Fruit fly (Drosophila melanogaster) whole organism, embryonic: Measurements from ENCODE around the gene Sec24CD.

Experiments
- Aef1 ChIP-seq: fragments of 200-800 bp; sonication (Bioruptor generic); IDR thresholded peaks from 3 replicates; pipeline ENCODE4 v1.3.6; 2022; ENCODE audit warnings: missing biosample characterization, missing genetic modification characterization
- CG10979 ChIP-seq: fragments of 200-800 bp; sonication (Bioruptor generic); optimal IDR thresholded peaks from 2 replicates; lab custom pipeline; 2018; ENCODE audit warnings: missing biosample characterization, mild to moderate bottlenecking, missing genetic modification characterization, moderate library complexity
- CG12104 ChIP-seq: fragments of 200-800 bp; sonication (Bioruptor generic); optimal IDR thresholded peaks from 3 replicates; lab custom pipeline; 2016; ENCODE audit warnings: missing biosample characterization, missing genetic modification characterization
- CG13894 ChIP-seq: fragments of 200-800 bp; sonication (Bioruptor generic); optimal IDR thresholded peaks from 3 replicates; lab custom pipeline; 2018; ENCODE audit warnings: missing biosample characterization, mild to moderate bottlenecking, missing genetic modification characterization, moderate library complexity
- CG15073 ChIP-seq: fragments of 200-800 bp; sonication (Bioruptor generic); optimal IDR thresholded peaks from 2 replicates; lab custom pipeline; 2016; ENCODE audit warnings: missing biosample characterization, missing genetic modification characterization
- CG17359 ChIP-seq: fragments of 200-800 bp; sonication (Bioruptor generic); optimal IDR thresholded peaks from 3 replicates; lab custom pipeline; 2018; ENCODE audit warnings: missing biosample characterization, mild to moderate bottlenecking, missing genetic modification characterization, moderate library complexity
- CG17361 ChIP-seq: fragments of 200-800 bp; sonication (Bioruptor generic); IDR thresholded peaks from 3 replicates; pipeline ENCODE4 v1.3.6; 2022; ENCODE audit warnings: missing biosample characterization, missing genetic modification characterization
- CG17385 ChIP-seq: fragments of 200-800 bp; sonication (Bioruptor generic); optimal IDR thresholded peaks from 3 replicates; lab custom pipeline; 2018; ENCODE audit warnings: missing biosample characterization, mild to moderate bottlenecking, missing genetic modification characterization
- CG17829 ChIP-seq: fragments of 200-800 bp; optimal IDR thresholded peaks from 2 replicates; lab custom pipeline; 2019; ENCODE audit warnings: missing biosample characterization, mild to moderate bottlenecking, missing genetic modification characterization, moderate library complexity
- CG31365 ChIP-seq: fragments of 200-800 bp; sonication (Bioruptor generic); optimal IDR thresholded peaks from 2 replicates; lab custom pipeline; 2018; ENCODE audit warnings: missing biosample characterization, mild to moderate bottlenecking, missing genetic modification characterization
- CG31441 ChIP-seq: fragments of 200-800 bp; sonication (Bioruptor generic); IDR thresholded peaks from 2 replicates; pipeline ENCODE4 v1.3.6; 2022; ENCODE audit warnings: missing biosample characterization, missing genetic modification characterization
- CG32532 ChIP-seq: fragments of 200-800 bp; sonication (Bioruptor generic); IDR thresholded peaks from 2 replicates; pipeline ENCODE4 v1.3.6; 2022; ENCODE audit warnings: missing biosample characterization, missing genetic modification characterization
- CG3726 ChIP-seq: fragments of 200-800 bp; sonication (Bioruptor generic); IDR thresholded peaks from 3 replicates; pipeline ENCODE4, ENCODE4 v1.3.6; 2022; ENCODE audit warnings: missing biosample characterization, missing genetic modification characterization
- CG8388 ChIP-seq: fragments of 200-800 bp; sonication (Bioruptor generic); optimal IDR thresholded peaks from 2 replicates; lab custom pipeline; 2019; ENCODE audit warnings: missing biosample characterization, mild to moderate bottlenecking, missing genetic modification characterization, moderate library complexity
- CG8765 ChIP-seq: fragments of 200-800 bp; sonication (Bioruptor generic); IDR thresholded peaks from 2 replicates; pipeline ENCODE4 v1.3.6; 2022; ENCODE audit warnings: missing biosample characterization, missing genetic modification characterization
- CG9609 ChIP-seq: fragments of 200-800 bp; sonication (Bioruptor generic); optimal IDR thresholded peaks from 3 replicates; lab custom pipeline; 2016; ENCODE audit warnings: missing biosample characterization, missing genetic modification characterization
- CG9727 ChIP-seq: fragments of 200-800 bp; sonication (Bioruptor generic); optimal IDR thresholded peaks from 3 replicates; lab custom pipeline; 2017; ENCODE audit warnings: missing biosample characterization, mild to moderate bottlenecking, missing genetic modification characterization
- CrebB ChIP-seq: fragments of 200-800 bp; sonication (Bioruptor generic); optimal IDR thresholded peaks from 3 replicates; lab custom pipeline; 2018; ENCODE audit warnings: missing biosample characterization, mild to moderate bottlenecking, missing genetic modification characterization
- D ChIP-seq, 2 experiments: fragments of 200-800 bp in 1 of 2; fragments of >200 bp in 1 of 2; sonication (Bioruptor generic) in 1 of 2; optimal IDR thresholded peaks; 2 replicates in 1 of 2; 3 replicates in 1 of 2; lab custom pipeline; 2017; ENCODE audit warnings: mild to moderate bottlenecking in 1 of 2, missing biosample characterization in 1 of 2, missing genetic modification characterization in 1 of 2, missing genetic modification reagents in 1 of 2
- D19A ChIP-seq: fragments of 200-800 bp; optimal IDR thresholded peaks from 3 replicates; lab custom pipeline; 2019; ENCODE audit warnings: missing biosample characterization, mild to moderate bottlenecking, missing genetic modification characterization, moderate library complexity
- Doc3 ChIP-seq: fragments of 200-800 bp; sonication (Bioruptor generic); IDR thresholded peaks from 3 replicates; pipeline ENCODE4 v1.3.6; 2022; ENCODE audit warnings: missing biosample characterization, missing genetic modification characterization; ENCODE audit not compliant: partially characterized antibody
- Eip74EF ChIP-seq, 2 experiments: fragments of 200-800 bp in 1 of 2; fragments of >200 bp in 1 of 2; sonication (Bioruptor generic) in 1 of 2; optimal IDR thresholded peaks; 2 replicates each; lab custom pipeline; 2017 to 2019; ENCODE audit warnings: missing biosample characterization in 2 of 2, missing genetic modification characterization in 2 of 2, mild to moderate bottlenecking in 1 of 2, moderate library complexity in 1 of 2
- H2.0 ChIP-seq: fragments of 200-800 bp; sonication (Bioruptor generic); IDR thresholded peaks from 2 replicates; pipeline ENCODE4 v1.3.6; 2022; ENCODE audit warnings: missing biosample characterization, missing genetic modification characterization
- HLH3B ChIP-seq: fragments of 200-800 bp; sonication (Bioruptor generic); IDR thresholded peaks from 2 replicates; pipeline ENCODE4 v1.3.6; 2022; ENCODE audit warnings: missing biosample characterization, missing genetic modification characterization
- HLHmδ ChIP-seq: fragments of 200-800 bp; sonication (Bioruptor generic); optimal IDR thresholded peaks from 2 replicates; lab custom pipeline; 2018; ENCODE audit warnings: missing biosample characterization, mild to moderate bottlenecking, missing genetic modification characterization, moderate library complexity
- Lpt ChIP-seq: fragments of >200 bp; optimal IDR thresholded peaks from 2 replicates; lab custom pipeline; 2018; ENCODE audit warnings: missing biosample characterization, missing genetic modification characterization
- Meics ChIP-seq: fragments of 200-800 bp; sonication (Bioruptor generic); optimal IDR thresholded peaks from 2 replicates; lab custom pipeline; 2017; ENCODE audit warnings: missing biosample characterization, mild to moderate bottlenecking, missing genetic modification characterization
- Oli ChIP-seq: fragments of 200-800 bp; sonication (Bioruptor generic); optimal IDR thresholded peaks from 2 replicates; lab custom pipeline; 2018; ENCODE audit warnings: missing biosample characterization, mild to moderate bottlenecking, missing genetic modification characterization, moderate library complexity
- Tbp ChIP-seq: fragments of >200 bp; optimal IDR thresholded peaks from 2 replicates; lab custom pipeline; 2018; ENCODE audit warnings: missing biosample characterization, missing genetic modification characterization
- Xrp1 ChIP-seq: fragments of 200-800 bp; sonication (Bioruptor generic); IDR thresholded peaks from 2 replicates; pipeline ENCODE4 v1.3.6; 2022; ENCODE audit warnings: missing biosample characterization, missing genetic modification characterization
- cas ChIP-seq: fragments of 200-800 bp; sonication (Bioruptor generic); IDR thresholded peaks from 2 replicates; pipeline ENCODE4 v1.3.6; 2022; ENCODE audit warnings: missing biosample characterization, missing genetic modification characterization
- caup ChIP-seq: fragments of 200-800 bp; sonication (Bioruptor generic); optimal IDR thresholded peaks from 3 replicates; lab custom pipeline; 2017; ENCODE audit warnings: missing biosample characterization, mild to moderate bottlenecking, missing genetic modification characterization, moderate library complexity; ENCODE audit not compliant: severe bottlenecking
- croc ChIP-seq: fragments of 200-800 bp; sonication (Bioruptor generic); conservative IDR thresholded peaks from 3 replicates; pipeline ENCODE4 v1.3.6; 2022; ENCODE audit warnings: missing biosample characterization, missing genetic modification characterization
- dmrt99B ChIP-seq: fragments of 200-800 bp; sonication (Bioruptor generic); optimal IDR thresholded peaks from 2 replicates; lab custom pipeline; 2018; ENCODE audit warnings: missing biosample characterization, mild to moderate bottlenecking, missing genetic modification characterization, moderate library complexity
- fu2 ChIP-seq: fragments of 200-800 bp; sonication (Bioruptor generic); optimal IDR thresholded peaks from 2 replicates; lab custom pipeline; 2016; ENCODE audit warnings: missing biosample characterization, missing genetic modification characterization
- gem ChIP-seq: fragments of 200-800 bp; sonication (Bioruptor generic); optimal IDR thresholded peaks from 2 replicates; lab custom pipeline; 2019; ENCODE audit warnings: missing biosample characterization, mild to moderate bottlenecking, missing genetic modification characterization, moderate library complexity
- insv ChIP-seq, 2 experiments: fragments of 200-800 bp; sonication (Bioruptor generic); optimal IDR thresholded peaks; 3 replicates each; lab custom pipeline; 2016 to 2018; ENCODE audit warnings: missing biosample characterization in 2 of 2, missing genetic modification characterization in 2 of 2
- jigr1 ChIP-seq: fragments of 200-800 bp; sonication (Bioruptor generic); IDR thresholded peaks from 3 replicates; pipeline ENCODE4 v1.3.6; 2022; ENCODE audit warnings: missing biosample characterization, missing genetic modification characterization
- kah ChIP-seq: fragments of 200-800 bp; sonication (Bioruptor generic); optimal IDR thresholded peaks from 2 replicates; lab custom pipeline; 2018; ENCODE audit warnings: missing biosample characterization, mild to moderate bottlenecking, missing genetic modification characterization
- knrl ChIP-seq: fragments of 200-800 bp; sonication (Bioruptor generic); IDR thresholded peaks from 3 replicates; pipeline ENCODE4 v1.3.6; 2022; ENCODE audit warnings: missing biosample characterization, missing genetic modification characterization; ENCODE audit not compliant: partially characterized antibody
- mam ChIP-seq: fragments of 200-800 bp; sonication (Bioruptor generic); optimal IDR thresholded peaks from 3 replicates; lab custom pipeline; 2016; ENCODE audit warnings: missing biosample characterization, missing genetic modification characterization
- otp ChIP-seq: fragments of 200-800 bp; sonication (Bioruptor generic); IDR thresholded peaks from 3 replicates; pipeline ENCODE4, ENCODE4 v1.3.6; 2022; ENCODE audit warnings: missing biosample characterization, missing genetic modification characterization
- prd ChIP-seq, 3 experiments: fragments of >200 bp in 2 of 3; fragments of 200-800 bp in 1 of 3; sonication (Bioruptor generic) in 1 of 3; optimal IDR thresholded peaks in 2 of 3; IDR thresholded peaks in 1 of 3; 2 replicates in 2 of 3; 3 replicates in 1 of 3; pipeline versions ENCODE4 v1.3.6 to Lab custom; 2017 to 2022; ENCODE audit warnings: missing biosample characterization in 1 of 3, missing genetic modification characterization in 1 of 3
- pzg ChIP-seq: fragments of 200-800 bp; sonication (Bioruptor generic); optimal IDR thresholded peaks from 3 replicates; lab custom pipeline; 2018; ENCODE audit warnings: missing biosample characterization, mild to moderate bottlenecking, missing genetic modification characterization, moderate library complexity
- stwl ChIP-seq: fragments of 200-800 bp; sonication (Bioruptor generic); optimal IDR thresholded peaks from 3 replicates; lab custom pipeline; 2018; ENCODE audit warnings: missing biosample characterization, mild to moderate bottlenecking, missing genetic modification characterization, moderate library complexity
- trh ChIP-seq: fragments of 200-800 bp; sonication (Bioruptor generic); optimal IDR thresholded peaks from 2 replicates; lab custom pipeline; 2016; ENCODE audit warnings: missing biosample characterization, missing genetic modification characterization
- unc-4 ChIP-seq: fragments of 200-800 bp; sonication (Bioruptor generic); IDR thresholded peaks from 2 replicates; pipeline ENCODE4 v1.3.6; 2022; ENCODE audit warnings: missing biosample characterization, missing genetic modification characterization; ENCODE audit not compliant: partially characterized antibody

Sec24CD gene

dm6 chr2L:2202018-2202852 is 34.4 kb downstream of the Sec24CD start (continued):
- TF ChIP-seq prd (optimal IDR thresholded peaks at IDR 0.05; lab: Kevin White, UChicago) (no peak), prd (GFP tag; IDR thresholded peaks at IDR 0.05; lab: Robert Waterston, UW) (peak; percentile 99), gem (tag; lab: Kevin White, UChicago) (peak; percentile 100), CG17829 (tag; lab: Kevin White, UChicago) (peak; percentile 100), CG32532 (GFP tag; lab: Robert Waterston, UW) (peak; percentile 85), Aef1 (GFP tag; lab: Robert Waterston, UW) (peak; percentile 95), HLHmδ (GFP tag; lab: Kevin White, UChicago) (peak; percentile 45), Xrp1 (GFP tag; lab: Robert Waterston, UW) (peak; percentile 100), CG15073 (GFP tag; lab: Kevin White, UChicago) (peak; percentile 90), mam (GFP tag; lab: Kevin White, UChicago) (peak; percentile 90), otp (GFP tag; lab: Robert Waterston, UW) (peak; percentile 99), croc (GFP tag; lab: Robert Waterston, UW) (peak; percentile 100), stwl (peak; percentile 96), dmrt99B (peak; percentile 99), D (optimal IDR thresholded peaks at IDR 0.05; lab: Kevin White, UChicago) (no peak), D (GFP tag; optimal IDR thresholded peaks at IDR 0.05; lab: Kevin White, UChicago) (peak; percentile 100), HLH3B (GFP tag; lab: Robert Waterston, UW) (peak; percentile 99), cas (GFP tag; lab: Robert Waterston, UW) (peak; percentile 79), H2.0 (GFP tag; lab: Robert Waterston, UW) (peak; percentile 99), caup (peak; percentile 87), trh (GFP tag; lab: Kevin White, UChicago) (peak; percentile 97), insv (GFP tag; optimal IDR thresholded peaks at IDR 0.05; lab: Kevin White, UChicago) (peak; percentile 60 to 61), fu2 (GFP tag; lab: Kevin White, UChicago) (peak; percentile 75), unc-4 (GFP tag; lab: Robert Waterston, UW) (no peak), CG17385 (GFP tag; lab: Kevin White, UChicago) (peak; percentile 97), CG10979 (peak; percentile 100), Doc3 (GFP tag; lab: Robert Waterston, UW) (peak; percentile 66), Lpt (GFP tag; lab: Kevin White, UChicago) (no peak), CG9727 (GFP tag; lab: Kevin White, UChicago) (peak; percentile 100), D19A (tag; lab: Kevin White, UChicago) (peak; percentile 98), CG9609 (peak; percentile 96), CrebB (tag; lab: Kevin White, UChicago) (peak; percentile 98), CG8765 (peak; percentile 99), CG17359 (tag; lab: Kevin White, UChicago) (peak; percentile 100), kah (GFP tag; lab: Kevin White, UChicago) (peak; percentile 96), CG8388 (peak; percentile 100), Oli (tag; lab: Kevin White, UChicago) (peak; percentile 99), Tbp (GFP tag; lab: Kevin White, UChicago) (no peak), Eip74EF (GFP tag; optimal IDR thresholded peaks at IDR 0.05; lab: Kevin White, UChicago) (peak in 1 of 2 experiments; percentile 99), knrl (GFP tag; lab: Robert Waterston, UW) (peak; percentile 70; the same call in 2 of the 3 replicates), CG17361 (GFP tag; lab: Robert Waterston, UW) (peak; percentile 99), CG12104 (GFP tag; lab: Kevin White, UChicago) (peak; percentile 98), Meics (GFP tag; lab: Kevin White, UChicago) (peak; percentile 86), CG31441 (GFP tag; lab: Robert Waterston, UW) (peak; percentile 99), pzg (GFP tag; lab: Kevin White, UChicago) (no peak), CG13894 (tag; lab: Kevin White, UChicago) (no peak), CG3726 (GFP tag; lab: Robert Waterston, UW) (peak; percentile 98), CG31365 (peak; percentile 91), jigr1 (GFP tag; lab: Robert Waterston, UW) (peak; percentile 97)
